Fruit fly (Drosophila melanogaster) whole organism, embryonic: ENCODE data around the gene CG31174.

Source experiments
- Abd-B ChIP-seq: fragments of 200-800 bp; sonication (Bioruptor generic); optimal IDR thresholded peaks from 2 replicates; lab custom pipeline; 2018; ENCODE audit warnings: missing biosample characterization, mild to moderate bottlenecking, missing genetic modification characterization, moderate library complexity
- Blimp-1 ChIP-seq: fragments of 200-800 bp; sonication (Bioruptor generic); optimal IDR thresholded peaks from 3 replicates; lab custom pipeline; 2018; ENCODE audit warnings: missing biosample characterization, missing genetic modification characterization, mild to moderate bottlenecking, moderate library complexity, missing genetic modification reagents
- BtbVII ChIP-seq: fragments of 200-800 bp; sonication (Bioruptor generic); optimal IDR thresholded peaks from 3 replicates; lab custom pipeline; 2017; ENCODE audit warnings: missing biosample characterization, mild to moderate bottlenecking, missing genetic modification characterization
- CG10565 ChIP-seq: fragments of 200-800 bp; sonication (Bioruptor generic); optimal IDR thresholded peaks from 3 replicates; lab custom pipeline; 2016; ENCODE audit warnings: missing biosample characterization, mild to moderate bottlenecking, missing genetic modification characterization
- CG11093 ChIP-seq: fragments of 200-800 bp; sonication (Bioruptor generic); IDR thresholded peaks from 3 replicates; pipeline ENCODE4 v1.3.6; 2022; ENCODE audit warnings: missing biosample characterization, missing genetic modification characterization
- CG11504 ChIP-seq: fragments of 200-800 bp; sonication (Bioruptor generic); optimal IDR thresholded peaks from 3 replicates; lab custom pipeline; 2019; ENCODE audit warnings: missing biosample characterization, mild to moderate bottlenecking, missing genetic modification characterization, moderate library complexity
- CG12391 ChIP-seq: fragments of 200-800 bp; sonication (Bioruptor generic); optimal IDR thresholded peaks from 3 replicates; lab custom pipeline; 2018; ENCODE audit warnings: missing biosample characterization, mild to moderate bottlenecking, missing genetic modification characterization, moderate library complexity
- CG14710 ChIP-seq: fragments of 200-800 bp; sonication (Bioruptor generic); optimal IDR thresholded peaks from 3 replicates; lab custom pipeline; 2019; ENCODE audit warnings: missing biosample characterization, mild to moderate bottlenecking, missing genetic modification characterization, moderate library complexity
- CG15011 ChIP-seq: fragments of 200-800 bp; sonication (Bioruptor generic); optimal IDR thresholded peaks from 3 replicates; lab custom pipeline; 2018; ENCODE audit warnings: missing biosample characterization, mild to moderate bottlenecking, missing genetic modification characterization
- CG16813 ChIP-seq: fragments of 200-800 bp; sonication (Bioruptor generic); IDR thresholded peaks from 3 replicates; pipeline ENCODE4 v1.3.6; 2022; ENCODE audit warnings: missing biosample characterization, missing genetic modification characterization; ENCODE audit not compliant: partially characterized antibody
- CG17359 ChIP-seq: fragments of 200-800 bp; sonication (Bioruptor generic); optimal IDR thresholded peaks from 3 replicates; lab custom pipeline; 2018; ENCODE audit warnings: missing biosample characterization, mild to moderate bottlenecking, missing genetic modification characterization, moderate library complexity
- CG18011 ChIP-seq: fragments of 200-800 bp; sonication (Bioruptor generic); optimal IDR thresholded peaks from 2 replicates; lab custom pipeline; 2017; ENCODE audit warnings: missing biosample characterization, missing genetic modification characterization, mild to moderate bottlenecking, moderate library complexity, missing genotype
- CG2129 ChIP-seq: fragments of 200-800 bp; sonication (Bioruptor generic); IDR thresholded peaks from 2 replicates; pipeline ENCODE4 v1.3.6; 2022; ENCODE audit warnings: missing biosample characterization, missing genetic modification characterization; ENCODE audit not compliant: partially characterized antibody
- CG2712 ChIP-seq: fragments of 200-800 bp; optimal IDR thresholded peaks from 3 replicates; lab custom pipeline; 2019; ENCODE audit warnings: missing biosample characterization, mild to moderate bottlenecking, missing genetic modification characterization, moderate library complexity
- CG31441 ChIP-seq: fragments of 200-800 bp; sonication (Bioruptor generic); IDR thresholded peaks from 2 replicates; pipeline ENCODE4 v1.3.6; 2022; ENCODE audit warnings: missing biosample characterization, missing genetic modification characterization
- CG32772 ChIP-seq: fragments of 200-800 bp; sonication (Bioruptor generic); IDR thresholded peaks from 2 replicates; pipeline ENCODE4 v1.3.6; 2022; ENCODE audit warnings: missing biosample characterization, missing genetic modification characterization
- CG3281 ChIP-seq: fragments of 200-800 bp; sonication (Bioruptor generic); optimal IDR thresholded peaks from 3 replicates; lab custom pipeline; 2017; ENCODE audit warnings: missing biosample characterization, mild to moderate bottlenecking, missing genetic modification characterization
- CG3407 ChIP-seq: fragments of 200-800 bp; sonication (Bioruptor generic); optimal IDR thresholded peaks from 2 replicates; lab custom pipeline; 2018; ENCODE audit warnings: missing biosample characterization, mild to moderate bottlenecking, missing genetic modification characterization
- CG3847 ChIP-seq: fragments of 200-800 bp; sonication (Bioruptor generic); IDR thresholded peaks from 2 replicates; pipeline ENCODE4 v1.3.6; 2022; ENCODE audit warnings: missing biosample characterization, missing genetic modification characterization
- CG42726 ChIP-seq: fragments of 200-800 bp; sonication (Bioruptor generic); IDR thresholded peaks from 2 replicates; pipeline ENCODE4 v1.3.6; 2022; ENCODE audit warnings: missing biosample characterization, missing genetic modification characterization; ENCODE audit not compliant: partially characterized antibody
- CG5953 ChIP-seq: fragments of 200-800 bp; sonication (Bioruptor generic); IDR thresholded peaks from 2 replicates; pipeline ENCODE4 v1.3.6; 2022; ENCODE audit warnings: missing biosample characterization, missing genetic modification characterization
- CG6689 ChIP-seq: fragments of 200-800 bp; sonication (Bioruptor generic); IDR thresholded peaks from 2 replicates; pipeline ENCODE4 v1.3.6; 2022; ENCODE audit warnings: missing biosample characterization, missing genetic modification characterization
- CG6765 ChIP-seq: fragments of 200-800 bp; sonication (Bioruptor generic); optimal IDR thresholded peaks from 3 replicates; lab custom pipeline; 2017; ENCODE audit warnings: missing biosample characterization, mild to moderate bottlenecking, missing genetic modification characterization
- CG7372 ChIP-seq: fragments of 200-800 bp; sonication (Bioruptor generic); IDR thresholded peaks from 2 replicates; pipeline ENCODE4 v1.3.6; 2022; ENCODE audit warnings: missing biosample characterization, missing genetic modification characterization
- CG7556 ChIP-seq: fragments of 200-800 bp; sonication (Bioruptor generic); optimal IDR thresholded peaks from 2 replicates; lab custom pipeline; 2017; ENCODE audit warnings: missing biosample characterization, mild to moderate bottlenecking, missing genetic modification characterization
- CG8290 ChIP-seq, 3 experiments: fragments of 200-800 bp; sonication (Bioruptor generic); optimal IDR thresholded peaks; 2 replicates each; lab custom pipeline; 2016 to 2019; ENCODE audit warnings: missing biosample characterization in 3 of 3, missing genetic modification characterization in 3 of 3, mild to moderate bottlenecking in 2 of 3, moderate library complexity in 1 of 3
- CoRest ChIP-seq: fragments of 200-800 bp; sonication (Bioruptor generic); optimal IDR thresholded peaks from 3 replicates; lab custom pipeline; 2018; ENCODE audit warnings: missing biosample characterization, mild to moderate bottlenecking, missing genetic modification characterization, moderate library complexity
- Dip3 ChIP-seq: fragments of 200-800 bp; sonication (Bioruptor generic); optimal IDR thresholded peaks from 3 replicates; lab custom pipeline; 2016; ENCODE audit warnings: missing biosample characterization, missing genetic modification characterization
- Drgx ChIP-seq: fragments of 200-800 bp; sonication (Bioruptor generic); IDR thresholded peaks from 2 replicates; pipeline ENCODE4 v1.3.6; 2022; ENCODE audit warnings: missing biosample characterization, missing genetic modification characterization
- Fer3 ChIP-seq: fragments of 200-800 bp; sonication (Bioruptor generic); optimal IDR thresholded peaks from 2 replicates; lab custom pipeline; 2018; ENCODE audit warnings: missing biosample characterization, mild to moderate bottlenecking, missing genetic modification characterization, moderate library complexity
- NK7.1 ChIP-seq: fragments of 200-800 bp; sonication (Bioruptor generic); optimal IDR thresholded peaks from 3 replicates; lab custom pipeline; 2016; ENCODE audit warnings: missing biosample characterization, missing genetic modification characterization
- PHDP ChIP-seq: fragments of 200-800 bp; sonication (Bioruptor generic); optimal IDR thresholded peaks from 3 replicates; lab custom pipeline; 2018; ENCODE audit warnings: missing biosample characterization, mild to moderate bottlenecking, missing genetic modification characterization, moderate library complexity
- Sox100B ChIP-seq: fragments of 200-800 bp; sonication (Bioruptor generic); optimal IDR thresholded peaks from 3 replicates; lab custom pipeline; 2018; ENCODE audit warnings: missing biosample characterization, mild to moderate bottlenecking, missing genetic modification characterization
- TFAM ChIP-seq: fragments of 200-800 bp; sonication (Bioruptor generic); optimal IDR thresholded peaks from 2 replicates; lab custom pipeline; 2017; ENCODE audit warnings: missing biosample characterization, missing genetic modification characterization, inconsistent platforms
- Xrp1 ChIP-seq: fragments of 200-800 bp; sonication (Bioruptor generic); IDR thresholded peaks from 2 replicates; pipeline ENCODE4 v1.3.6; 2022; ENCODE audit warnings: missing biosample characterization, missing genetic modification characterization
- fd96Cb ChIP-seq: fragments of 200-800 bp; sonication (Bioruptor generic); optimal IDR thresholded peaks from 2 replicates; lab custom pipeline; 2018; ENCODE audit warnings: missing biosample characterization, mild to moderate bottlenecking, missing genetic modification characterization, moderate library complexity
- grau ChIP-seq: fragments of 200-800 bp; optimal IDR thresholded peaks from 3 replicates; lab custom pipeline; 2019; ENCODE audit warnings: missing biosample characterization, mild to moderate bottlenecking, missing genetic modification characterization, moderate library complexity
- hbn ChIP-seq: fragments of 200-800 bp; sonication (Bioruptor generic); IDR thresholded peaks from 2 replicates; pipeline ENCODE4 v1.3.6; 2022; ENCODE audit warnings: missing biosample characterization, missing genetic modification characterization; ENCODE audit not compliant: partially characterized antibody
- hth ChIP-seq: fragments of >200 bp; optimal IDR thresholded peaks from 2 replicates; lab custom pipeline; 2017; ENCODE audit warnings: inconsistent platforms
- jumu ChIP-seq: fragments of 200-800 bp; sonication (Bioruptor generic); optimal IDR thresholded peaks from 3 replicates; lab custom pipeline; 2016; ENCODE audit warnings: missing biosample characterization, missing genetic modification characterization
- lola ChIP-seq, 3 experiments: fragments of >200 bp in 2 of 3; fragments of 200-800 bp in 1 of 3; sonication (Bioruptor generic) in 1 of 3; optimal IDR thresholded peaks; 2 replicates each; lab custom pipeline; 2017 to 2019; ENCODE audit warnings: missing biosample characterization in 3 of 3, missing genetic modification characterization in 3 of 3, mild to moderate bottlenecking in 1 of 3, moderate library complexity in 1 of 3
- maf-S ChIP-seq: fragments of 200-800 bp; sonication (Bioruptor generic); optimal IDR thresholded peaks from 2 replicates; lab custom pipeline; 2016; ENCODE audit warnings: missing biosample characterization, missing genetic modification characterization
- nmo ChIP-seq: fragments of 200-800 bp; sonication (Bioruptor generic); optimal IDR thresholded peaks from 2 replicates; lab custom pipeline; 2018; ENCODE audit warnings: missing biosample characterization, mild to moderate bottlenecking, missing genetic modification characterization, moderate library complexity
- pita ChIP-seq: fragments of 200-800 bp; sonication (Bioruptor generic); optimal IDR thresholded peaks from 2 replicates; lab custom pipeline; 2017; ENCODE audit warnings: missing biosample characterization, mild to moderate bottlenecking, missing genetic modification characterization
- row ChIP-seq: fragments of 200-800 bp; sonication (Bioruptor generic); IDR thresholded peaks from 3 replicates; pipeline ENCODE4 v1.3.6; 2022; ENCODE audit warnings: missing biosample characterization, missing genetic modification characterization
- sens ChIP-seq: fragments of 200-800 bp; sonication (Bioruptor generic); peaks from one replicate; lab custom pipeline; 2016; ENCODE audit warnings: missing biosample characterization, missing genetic modification characterization
- tap ChIP-seq: fragments of 200-800 bp; optimal IDR thresholded peaks from 3 replicates; lab custom pipeline; 2019; ENCODE audit warnings: missing biosample characterization, mild to moderate bottlenecking, missing genetic modification characterization, moderate library complexity
- tin ChIP-seq: fragments of 200-800 bp; sonication (Bioruptor generic); optimal IDR thresholded peaks from 3 replicates; lab custom pipeline; 2016; ENCODE audit warnings: missing biosample characterization, missing genetic modification characterization
- ttk ChIP-seq: fragments of 200-800 bp; sonication (Bioruptor generic); IDR thresholded peaks from 2 replicates; pipeline ENCODE4 v2.1.2; 2022; ENCODE audit warnings: missing biosample characterization, missing genetic modification characterization
- twi ChIP-seq: fragments of 200-800 bp; optimal IDR thresholded peaks from 2 replicates; lab custom pipeline; 2019; ENCODE audit warnings: missing biosample characterization, mild to moderate bottlenecking, missing genetic modification characterization, moderate library complexity

CG31174 gene

DNA sequence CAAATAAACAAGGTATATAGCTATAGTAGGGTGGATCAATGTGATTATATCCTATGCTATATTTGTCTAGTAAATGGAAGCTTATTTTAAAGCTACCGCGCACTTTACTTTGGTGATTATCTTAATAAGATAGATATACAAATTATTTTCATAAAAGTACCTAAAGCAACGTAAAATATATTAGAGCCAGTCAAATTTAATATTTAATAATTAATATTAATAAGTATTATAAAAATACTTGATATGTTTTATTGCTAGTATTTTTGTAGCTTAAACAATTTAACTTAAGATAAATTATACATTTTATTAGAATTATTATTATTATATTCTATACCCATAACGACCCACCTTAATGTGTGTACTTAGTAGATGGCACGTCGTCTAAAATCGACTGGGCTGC, 29.7 kb downstream of the CG31174 start:
- TF ChIP-seq twi (tag; lab: Kevin White, UChicago) (no peak), CG31441 (peak; percentile 54), CG15011 (GFP tag; lab: Kevin White, UChicago) (no peak), fd96Cb (peak; percentile 19), CG11504 (tag; lab: Kevin White, UChicago) (peak; percentile 75), CG3407 (GFP tag; lab: Kevin White, UChicago) (no peak), sens (GFP tag; lab: Kevin White, UChicago) (no peak), hbn (GFP tag; lab: Robert Waterston, UW) (no peak), CG12391 (peak; percentile 38), nmo (peak; percentile 20), CG7372 (no peak), CG32772 (GFP tag; lab: Robert Waterston, UW) (no peak), CG14710 (tag; lab: Kevin White, UChicago) (peak; percentile 37), CG10565 (GFP tag; lab: Kevin White, UChicago) (no peak), tap (tag; lab: Kevin White, UChicago) (peak; percentile 27), NK7.1 (GFP tag; lab: Kevin White, UChicago) (no peak), PHDP (tag; lab: Kevin White, UChicago) (peak; percentile 49), tin (no peak), pita (GFP tag; lab: Kevin White, UChicago) (no peak), Dip3 (GFP tag; lab: Kevin White, UChicago) (no peak), CG11093 (GFP tag; lab: Robert Waterston, UW) (no peak), grau (tag; lab: Kevin White, UChicago) (peak; percentile 43), CG3281 (GFP tag; lab: Kevin White, UChicago) (peak; percentile 54), CG42726 (GFP tag; lab: Robert Waterston, UW) (no peak), CoRest (peak; percentile 50), CG6765 (GFP tag; lab: Kevin White, UChicago) (no peak), Fer3 (tag; lab: Kevin White, UChicago) (no peak), TFAM (no peak), Xrp1 (GFP tag; lab: Robert Waterston, UW) (peak; percentile 12; the same call in 1 of the 2 replicates), CG8290 (GFP tag; optimal IDR thresholded peaks at IDR 0.05; lab: Kevin White, UChicago) (no peak), CG8290 (tag; optimal IDR thresholded peaks at IDR 0.05; lab: Kevin White, UChicago) (no peak), Sox100B (GFP tag; lab: Kevin White, UChicago) (peak; percentile 65), Abd-B (GFP tag; lab: Kevin White, UChicago) (no peak), Blimp-1 (GFP tag; lab: Kevin White, UChicago) (peak; percentile 54), CG18011 (GFP tag; lab: Kevin White, UChicago) (no peak), BtbVII (peak; percentile 33), Drgx (peak; percentile 37; the same call in 1 of the 2 replicates), CG2129 (GFP tag; lab: Robert Waterston, UW) (no peak), hth (lab: Kevin White, UChicago) (no peak), CG6689 (GFP tag; lab: Robert Waterston, UW) (peak; percentile 35; the same call in 1 of the 2 replicates), lola (GFP tag; optimal IDR thresholded peaks at IDR 0.05; lab: Kevin White, UChicago) (peak in 1 of 3 experiments; percentile 31), CG7556 (GFP tag; lab: Kevin White, UChicago) (no peak), maf-S (GFP tag; lab: Kevin White, UChicago) (no peak), CG17359 (peak; percentile 9), CG16813 (GFP tag; lab: Robert Waterston, UW) (no peak), CG2712 (tag; lab: Kevin White, UChicago) (peak; percentile 52), jumu (GFP tag; lab: Kevin White, UChicago) (no peak), row (GFP tag; lab: Robert Waterston, UW) (0 out of 3 replicates have a peak, but pooled peaks have one; percentile 15), CG5953 (GFP tag; lab: Robert Waterston, UW) (no peak), CG3847 (no peak), ttk (GFP tag; lab: Robert Waterston, UW) (no peak)
